Fruit fly (Drosophila melanogaster) whole organism, prepupa: Measurements from ENCODE around the gene Clamp.

Source experiments
- Blimp-1 ChIP-seq: fragments of 200-800 bp; sonication (Bioruptor generic); optimal IDR thresholded peaks from 3 replicates; lab custom pipeline; 2017; ENCODE audit warnings: missing biosample characterization, missing genetic modification characterization, mild to moderate bottlenecking, moderate library complexity, missing genetic modification reagents
- CG11294 ChIP-seq: fragments of 200-800 bp; sonication (Bioruptor generic); IDR thresholded peaks from 2 replicates; pipeline ENCODE4 v1.3.6; 2022; ENCODE audit warnings: missing biosample characterization, missing genetic modification characterization
- CG32006 ChIP-seq: fragments of 200-800 bp; sonication (Bioruptor generic); optimal IDR thresholded peaks from 3 replicates; lab custom pipeline; 2017; ENCODE audit warnings: missing biosample characterization, mild to moderate bottlenecking, missing genetic modification characterization
- CG6854 ChIP-seq: fragments of 200-800 bp; sonication (Bioruptor generic); optimal IDR thresholded peaks from 2 replicates; lab custom pipeline; 2017; ENCODE audit warnings: missing biosample characterization, mild to moderate bottlenecking, missing genetic modification characterization
- CG8119 ChIP-seq: fragments of 200-800 bp; sonication (Bioruptor generic); IDR thresholded peaks from 3 replicates; pipeline ENCODE4 v1.3.6; 2022; ENCODE audit warnings: missing biosample characterization, missing genetic modification characterization
- Ets21C ChIP-seq: fragments of 200-800 bp; sonication (Bioruptor generic); optimal IDR thresholded peaks from 3 replicates; lab custom pipeline; 2016; ENCODE audit warnings: missing biosample characterization, missing genetic modification characterization
- Hr39 ChIP-seq: fragments of 200-800 bp; sonication (Bioruptor generic); optimal IDR thresholded peaks from 2 replicates; lab custom pipeline; 2016; ENCODE audit warnings: missing biosample characterization, missing genetic modification characterization
- Lpt ChIP-seq: fragments of 200-800 bp; sonication (Bioruptor generic); optimal IDR thresholded peaks from 3 replicates; lab custom pipeline; 2016; ENCODE audit warnings: missing biosample characterization, missing genetic modification characterization
- achi ChIP-seq: fragments of 200-800 bp; sonication (Bioruptor generic); optimal IDR thresholded peaks from 3 replicates; lab custom pipeline; 2016; ENCODE audit warnings: missing biosample characterization, missing genetic modification characterization
- acj6 ChIP-seq: fragments of 200-800 bp; sonication (Bioruptor generic); optimal IDR thresholded peaks from 3 replicates; lab custom pipeline; 2016; ENCODE audit warnings: missing biosample characterization, missing genetic modification characterization
- fkh ChIP-seq: fragments of 200-800 bp; sonication (Bioruptor generic); optimal IDR thresholded peaks from 3 replicates; lab custom pipeline; 2017; ENCODE audit warnings: missing biosample characterization, mild to moderate bottlenecking, missing genetic modification characterization, moderate library complexity
- pdm3 ChIP-seq: fragments of 200-800 bp; sonication (Bioruptor generic); optimal IDR thresholded peaks from 3 replicates; lab custom pipeline; 2016; ENCODE audit warnings: missing biosample characterization, missing genetic modification characterization
- svp ChIP-seq: fragments of 200-800 bp; sonication (Bioruptor generic); peaks from one replicate; lab custom pipeline; 2016; ENCODE audit warnings: missing biosample characterization, missing genetic modification characterization

DNA sequence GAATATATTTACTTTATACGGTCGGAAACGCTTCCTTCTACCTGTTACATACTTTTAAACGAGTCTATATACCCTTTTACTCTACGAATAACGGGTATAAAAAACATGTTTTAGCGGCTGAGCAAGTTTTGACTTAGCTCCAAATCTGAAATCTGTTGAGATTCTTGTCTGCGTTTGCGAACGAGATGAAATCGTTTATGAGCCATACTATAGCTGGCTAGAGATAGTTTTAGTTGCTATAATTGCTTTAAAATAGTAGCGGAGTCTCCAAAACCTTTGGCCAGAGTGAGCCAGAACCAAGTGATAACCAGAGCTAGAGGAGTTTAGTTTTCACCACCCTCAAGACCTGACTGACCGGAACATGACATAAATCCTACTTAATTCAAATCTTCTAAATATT lies 7.5 kb upstream of the Clamp start:
- no peak for TF ChIP-seq acj6 (GFP tag; lab: Kevin White, UChicago)
- TF ChIP-seq svp (GFP tag; lab: Kevin White, UChicago) = no peak
- TF ChIP-seq Hr39 = no peak
- no peak for TF ChIP-seq CG6854 (GFP tag; lab: Kevin White, UChicago)
- TF ChIP-seq fkh = no peak
- TF ChIP-seq Blimp-1 = no peak
- no peak for TF ChIP-seq CG11294
- TF ChIP-seq achi (GFP tag; lab: Kevin White, UChicago) = no peak
- TF ChIP-seq pdm3 (GFP tag; lab: Kevin White, UChicago) = no peak
- TF ChIP-seq CG32006 = no peak
- TF ChIP-seq CG8119 (GFP tag; lab: Robert Waterston, UW) = no peak
- TF ChIP-seq Lpt (GFP tag; lab: Kevin White, UChicago) = no peak
- TF ChIP-seq Ets21C (GFP tag; lab: Kevin White, UChicago) = no peak
